Fruit fly (Drosophila melanogaster) whole organism, pupa: ENCODE data around the gene CG4829.

Experiments used
- CG12605 ChIP-seq: fragments of 200-800 bp; sonication (Bioruptor generic); IDR thresholded peaks from 2 replicates; pipeline ENCODE4 v1.3.6; 2022; ENCODE audit warnings: missing biosample characterization, missing genetic modification characterization
- CG13204 ChIP-seq: fragments of 200-800 bp; sonication (Bioruptor generic); optimal IDR thresholded peaks from 2 replicates; lab custom pipeline; 2018; ENCODE audit warnings: missing biosample characterization, mild to moderate bottlenecking, missing genetic modification characterization, moderate library complexity
- CG17806 ChIP-seq: fragments of 200-800 bp; sonication (Bioruptor generic); optimal IDR thresholded peaks from 2 replicates; lab custom pipeline; 2018; ENCODE audit warnings: missing biosample characterization, mild to moderate bottlenecking, missing genetic modification characterization, moderate library complexity
- CG32121 ChIP-seq: fragments of 200-800 bp; sonication (Bioruptor generic); IDR thresholded peaks from 2 replicates; pipeline ENCODE4 v1.3.6; 2022; ENCODE audit warnings: missing biosample characterization, missing genetic modification characterization
- CG8159 ChIP-seq: fragments of 200-800 bp; sonication (Bioruptor generic); optimal IDR thresholded peaks from 3 replicates; lab custom pipeline; 2018; ENCODE audit warnings: missing biosample characterization, mild to moderate bottlenecking, missing genetic modification characterization, moderate library complexity
- D1 ChIP-seq: fragments of 200-800 bp; sonication (Bioruptor generic); optimal IDR thresholded peaks from 2 replicates; lab custom pipeline; 2018; ENCODE audit warnings: missing biosample characterization, mild to moderate bottlenecking, missing genetic modification characterization, moderate library complexity
- EcR ChIP-seq: fragments of 200-800 bp; sonication (Bioruptor generic); optimal IDR thresholded peaks from 3 replicates; lab custom pipeline; 2019; ENCODE audit warnings: missing biosample characterization, missing genetic modification characterization, mild to moderate bottlenecking, moderate library complexity, missing genetic modification reagents
- Ets98B ChIP-seq: fragments of 200-800 bp; sonication (Bioruptor generic); IDR thresholded peaks from 2 replicates; pipeline ENCODE4 v1.3.6; 2022; ENCODE audit warnings: missing biosample characterization, missing genetic modification characterization
- gl ChIP-seq: fragments of 200-800 bp; sonication (Bioruptor generic); optimal IDR thresholded peaks from 2 replicates; lab custom pipeline; 2018; ENCODE audit warnings: missing biosample characterization, mild to moderate bottlenecking, missing genetic modification characterization
- rn ChIP-seq: fragments of 200-800 bp; sonication (Bioruptor generic); IDR thresholded peaks from 2 replicates; pipeline ENCODE4 v1.3.6; 2022; ENCODE audit warnings: missing biosample characterization, missing genetic modification characterization

DNA sequence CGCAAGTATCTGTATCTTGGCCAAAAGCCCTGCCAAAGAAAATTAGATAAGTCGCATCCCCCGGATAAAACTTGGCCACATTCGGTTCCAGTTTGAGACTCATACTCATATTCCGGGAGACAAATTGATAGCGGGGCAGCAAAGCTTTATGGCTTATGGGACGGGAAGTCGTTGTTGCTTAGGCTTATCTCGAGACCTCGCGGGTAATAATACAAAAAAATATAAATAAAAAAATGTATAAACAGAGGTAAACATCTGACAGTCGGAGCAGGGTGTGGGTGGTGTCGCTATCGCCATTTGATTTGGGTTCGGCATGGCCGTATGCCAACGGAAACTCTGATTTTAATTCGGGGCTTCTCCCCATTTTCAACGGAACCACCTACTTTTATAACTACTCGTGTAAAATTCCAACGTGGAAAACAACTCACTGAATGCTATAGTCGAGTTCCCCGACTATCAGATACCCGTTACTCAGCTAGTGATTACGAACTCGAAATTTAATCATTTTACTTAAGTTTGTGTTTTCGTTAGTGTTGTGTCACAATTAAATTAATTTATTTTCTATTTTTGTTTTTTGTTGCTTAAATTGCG lies 26.2 kb downstream of the CG4829 start:
- TF ChIP-seq Ets98B (GFP tag; lab: Robert Waterston, UW) (no peak), gl (tag; lab: Kevin White, UChicago) (no peak), CG17806 (no peak), CG8159 (tag; lab: Kevin White, UChicago) (no peak), rn (GFP tag; lab: Robert Waterston, UW) (no peak), CG32121 (GFP tag; lab: Robert Waterston, UW) (no peak), CG13204 (no peak), EcR (GFP tag; lab: Kevin White, UChicago) (no peak), CG12605 (GFP tag; lab: Robert Waterston, UW) (no peak), D1 (no peak)
